Fruit fly (Drosophila melanogaster): ENCODE results near the gene CG32213.

CG32213 gene

DNA sequence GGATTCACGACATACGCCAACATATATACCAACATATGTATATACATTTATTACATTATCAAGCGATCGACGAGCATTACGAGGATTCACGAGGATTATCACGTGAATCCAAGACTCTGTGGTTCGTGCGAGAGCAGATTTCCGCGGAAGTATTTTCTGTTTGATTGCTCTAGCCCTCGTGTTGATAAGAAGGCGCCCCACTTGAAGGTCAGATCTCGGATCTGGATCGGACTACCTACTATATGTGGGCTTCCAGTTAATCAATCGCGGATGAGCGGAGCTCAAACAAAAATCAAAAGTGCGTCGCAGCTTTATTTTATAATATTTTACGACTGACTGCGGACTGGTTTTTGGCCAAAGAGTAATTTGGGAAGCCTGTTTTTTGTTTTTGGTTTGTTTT is 19.3 kb downstream of the CG32213 start:
- TF ChIP-seq GATAd (GFP tag; optimal IDR thresholded peaks at IDR 0.05) (no peak), OdsH (GFP tag; optimal IDR thresholded peaks at IDR 0.05) (no peak), N (GFP tag; optimal IDR thresholded peaks at IDR 0.05) (no peak), CG9705 (GFP tag; optimal IDR thresholded peaks at IDR 0.05) (no peak), rgr (GFP tag; optimal IDR thresholded peaks at IDR 0.05) (no peak), dsf (GFP tag; optimal IDR thresholded peaks at IDR 0.05; ENCODE audit: borderline replicate concordance) (no peak), Hr78 (GFP tag; optimal IDR thresholded peaks at IDR 0.05) (no peak), br (GFP tag; optimal IDR thresholded peaks at IDR 0.05) (no peak), dl (GFP tag; optimal IDR thresholded peaks at IDR 0.05; ENCODE audit: insufficient read depth in 1 of 2, partially characterized antibody in 2 of 2) (no peak), pan (optimal IDR thresholded peaks at IDR 0.05) (no peak), Abd-B (GFP tag; optimal IDR thresholded peaks at IDR 0.05) (no peak), HLH106 (tag; optimal IDR thresholded peaks at IDR 0.05) (no peak), foxo (GFP tag; optimal IDR thresholded peaks at IDR 0.05) (no peak), brk (GFP tag; optimal IDR thresholded peaks at IDR 0.05) (no peak), sage (GFP tag; optimal IDR thresholded peaks at IDR 0.05) (no peak), Sp1 (GFP tag; optimal IDR thresholded peaks at IDR 0.05) (no peak)

DNA sequence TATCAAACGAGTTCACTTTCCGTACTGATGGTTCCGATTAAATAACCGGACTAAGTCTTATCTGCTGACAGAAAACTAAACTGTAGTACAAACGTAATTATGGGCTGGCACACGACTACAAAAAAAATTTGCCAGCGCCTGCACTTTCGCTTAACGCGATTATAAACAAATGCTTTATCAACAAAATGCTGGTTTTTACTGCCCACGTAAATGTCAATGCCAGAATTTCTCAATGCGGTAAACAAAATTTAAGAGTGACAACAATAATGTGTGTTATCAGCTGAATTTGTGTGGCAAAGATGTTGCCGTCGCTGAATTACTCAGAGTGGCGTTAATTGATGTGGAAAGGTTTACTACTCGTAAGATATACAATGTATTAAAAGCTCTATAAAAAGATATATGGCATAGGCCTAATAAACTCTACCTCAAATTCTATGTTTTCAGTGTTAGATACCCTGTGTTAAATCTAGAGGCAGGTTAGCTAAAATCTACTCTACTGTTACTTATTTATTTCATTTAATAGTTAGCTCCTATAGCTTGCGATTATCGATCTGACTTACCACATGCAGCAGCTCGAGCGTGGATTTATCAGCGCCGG is 20.5 kb downstream of the CG32213 start:
- no peak for TF ChIP-seq Mio (GFP tag; optimal IDR thresholded peaks at IDR 0.05)
- TF ChIP-seq Rel (GFP tag; optimal IDR thresholded peaks at IDR 0.05) = no peak
- TF ChIP-seq Rel (tag; optimal IDR thresholded peaks at IDR 0.05) = no peak
- no peak for TF ChIP-seq Myc (optimal IDR thresholded peaks at IDR 0.05)

DNA sequence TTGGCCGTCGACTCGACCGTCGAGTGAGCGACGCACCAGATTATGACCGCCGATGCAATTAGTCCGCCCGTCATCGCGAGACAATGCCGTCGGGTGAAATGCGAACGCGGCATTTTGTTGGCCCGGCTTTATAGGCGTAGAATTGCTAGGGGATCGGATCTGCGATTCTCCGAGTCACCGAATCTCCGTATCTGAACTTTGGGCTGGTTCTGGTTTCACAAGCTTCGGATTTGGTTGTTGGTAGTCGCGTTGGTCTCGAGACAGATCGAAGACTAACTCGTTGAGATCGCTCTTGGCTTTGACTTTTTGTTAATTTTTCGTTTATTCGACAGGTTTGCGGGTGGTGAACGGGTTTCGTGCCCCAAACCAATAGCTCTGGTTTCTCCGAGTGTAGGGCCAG is 21.0 kb downstream of the CG32213 start:
- TF ChIP-seq CrebA (GFP tag; optimal IDR thresholded peaks at IDR 0.05; ENCODE audit: borderline replicate concordance) = no peak
- no peak for TF ChIP-seq N (GFP tag; optimal IDR thresholded peaks at IDR 0.05)
- TF ChIP-seq HLH106 (tag; optimal IDR thresholded peaks at IDR 0.05) = no peak
- no peak for TF ChIP-seq Hnf4 (GFP tag; optimal IDR thresholded peaks at IDR 0.05)
- TF ChIP-seq pan (optimal IDR thresholded peaks at IDR 0.05) = no peak
- TF ChIP-seq Abd-B (GFP tag; optimal IDR thresholded peaks at IDR 0.05) = no peak
- no peak for TF ChIP-seq CG32264 (GFP tag; optimal IDR thresholded peaks at IDR 0.05)
- TF ChIP-seq Jra (GFP tag; optimal IDR thresholded peaks at IDR 0.05) = no peak
- no peak for TF ChIP-seq foxo (GFP tag; optimal IDR thresholded peaks at IDR 0.05)
- no peak for TF ChIP-seq tai (GFP tag; optimal IDR thresholded peaks at IDR 0.05)
- TF ChIP-seq Hr83 (GFP tag; optimal IDR thresholded peaks at IDR 0.05; ENCODE audit: poor library complexity, severe bottlenecking) = no peak
- TF ChIP-seq br (GFP tag; optimal IDR thresholded peaks at IDR 0.05) = no peak
- no peak for TF ChIP-seq Sp1 (GFP tag; optimal IDR thresholded peaks at IDR 0.05)
- TF ChIP-seq Rel (GFP tag; optimal IDR thresholded peaks at IDR 0.05) = no peak
- no peak for TF ChIP-seq Rel (tag; optimal IDR thresholded peaks at IDR 0.05)
- no peak for TF ChIP-seq h (GFP tag; optimal IDR thresholded peaks at IDR 0.05)

DNA sequence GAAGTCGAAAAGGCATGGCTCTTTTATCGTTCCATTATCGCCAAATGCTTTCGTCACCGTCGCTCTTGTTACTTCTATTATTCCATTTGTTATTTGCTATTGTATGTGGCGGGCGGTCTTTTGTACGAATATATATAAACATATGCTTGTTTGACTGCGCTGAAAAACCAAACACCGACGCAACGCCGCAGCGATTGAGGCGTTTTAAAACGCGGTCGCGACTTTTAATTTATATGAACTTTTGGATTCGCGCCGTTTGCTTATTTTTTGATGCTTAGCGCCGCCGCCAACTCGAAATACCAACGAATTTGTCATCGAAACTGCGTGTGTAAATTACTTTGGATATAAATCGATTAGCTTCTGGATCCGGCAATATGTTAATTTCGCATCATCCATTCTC is 21.5 kb downstream of the CG32213 start:
- TF ChIP-seq usp (GFP tag; optimal IDR thresholded peaks at IDR 0.05) = no peak
- TF ChIP-seq Jra (GFP tag; optimal IDR thresholded peaks at IDR 0.05) = no peak
- no peak for TF ChIP-seq foxo (GFP tag; optimal IDR thresholded peaks at IDR 0.05)
- no peak for TF ChIP-seq N (GFP tag; optimal IDR thresholded peaks at IDR 0.05)
- no peak for TF ChIP-seq OdsH (GFP tag; optimal IDR thresholded peaks at IDR 0.05)
- no peak for TF ChIP-seq tai (GFP tag; optimal IDR thresholded peaks at IDR 0.05)
- TF ChIP-seq brk (GFP tag; optimal IDR thresholded peaks at IDR 0.05) = no peak
- TF ChIP-seq Rel (GFP tag; optimal IDR thresholded peaks at IDR 0.05) = no peak
- TF ChIP-seq Rel (tag; optimal IDR thresholded peaks at IDR 0.05) = no peak
- no peak for TF ChIP-seq Dfd (GFP tag; optimal IDR thresholded peaks at IDR 0.05)
- TF ChIP-seq HLH106 (tag; optimal IDR thresholded peaks at IDR 0.05) = no peak
- TF ChIP-seq Sp1 (GFP tag; optimal IDR thresholded peaks at IDR 0.05) = no peak
- TF ChIP-seq Myc (optimal IDR thresholded peaks at IDR 0.05) = no peak
- no peak for TF ChIP-seq sv (GFP tag; optimal IDR thresholded peaks at IDR 0.05)
- TF ChIP-seq Hr83 (GFP tag; optimal IDR thresholded peaks at IDR 0.05; ENCODE audit: poor library complexity, severe bottlenecking) = no peak
- no peak for TF ChIP-seq dsf (GFP tag; optimal IDR thresholded peaks at IDR 0.05; ENCODE audit: borderline replicate concordance)
- no peak for TF ChIP-seq lola (GFP tag; optimal IDR thresholded peaks at IDR 0.05)
- TF ChIP-seq jim (GFP tag; optimal IDR thresholded peaks at IDR 0.05) = no peak
- TF ChIP-seq CG9705 (GFP tag; optimal IDR thresholded peaks at IDR 0.05) = no peak

DNA sequence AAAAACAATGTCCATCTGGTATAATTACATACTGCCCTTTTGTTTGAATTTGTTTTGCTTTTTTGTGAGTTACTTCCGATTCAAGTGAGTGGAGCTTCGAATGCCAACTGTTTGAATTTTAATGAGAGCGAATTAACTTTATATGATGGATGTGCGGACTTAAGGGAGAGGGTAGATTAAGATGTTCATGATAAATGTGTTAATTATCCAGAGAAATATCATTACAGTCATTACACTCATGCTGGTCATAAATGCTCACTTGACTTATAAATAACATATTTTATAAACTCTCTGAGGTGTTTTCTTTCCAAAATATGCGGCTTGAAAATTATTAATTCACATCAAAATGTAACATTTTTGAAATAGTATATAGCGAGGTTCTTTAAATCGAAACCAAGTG is 22.0 kb downstream of the CG32213 start, which contains the start of gene CG9449:
CG9449 (minus strand) TSS at position 101 of the 400 bp plus-strand sequence.
- TF ChIP-seq Dfd (GFP tag; optimal IDR thresholded peaks at IDR 0.05) (no peak), Rel (GFP tag; optimal IDR thresholded peaks at IDR 0.05) (no peak), Rel (tag; optimal IDR thresholded peaks at IDR 0.05) (no peak), ey (GFP tag; optimal IDR thresholded peaks at IDR 0.05) (no peak), CG9705 (GFP tag; optimal IDR thresholded peaks at IDR 0.05) (no peak), fru (GFP tag; optimal IDR thresholded peaks at IDR 0.05) (no peak), foxo (GFP tag; optimal IDR thresholded peaks at IDR 0.05) (no peak), Hr83 (GFP tag; optimal IDR thresholded peaks at IDR 0.05; ENCODE audit: poor library complexity, severe bottlenecking) (no peak), Abd-B (GFP tag; optimal IDR thresholded peaks at IDR 0.05) (no peak), jim (GFP tag; optimal IDR thresholded peaks at IDR 0.05) (no peak), rgr (GFP tag; optimal IDR thresholded peaks at IDR 0.05) (no peak), Vsx2 (GFP tag; optimal IDR thresholded peaks at IDR 0.05; ENCODE audit: partially characterized antibody) (no peak), sv (GFP tag; optimal IDR thresholded peaks at IDR 0.05) (no peak), usp (GFP tag; optimal IDR thresholded peaks at IDR 0.05) (no peak), Mio (GFP tag; optimal IDR thresholded peaks at IDR 0.05) (no peak), psq (GFP tag; optimal IDR thresholded peaks at IDR 0.05) (no peak), dmrt93B (GFP tag; optimal IDR thresholded peaks at IDR 0.05) (no peak)

Data from whole organism, wandering third instar larva.